Fruit fly (Drosophila melanogaster) S2 (cell line): ENCODE results near the gene Ptp10D.

Experiments
- CG8478 ChIP-seq: fragments of >200 bp; optimal IDR thresholded peaks from 2 replicates; lab custom pipeline; 2018
- CTCF ChIP-seq, 2 experiments: fragments of >200 bp; optimal IDR thresholded peaks; 2 replicates each; lab custom pipeline; 2018

dm6 chrX:11576540-11576939 is 45.3 kb upstream of the Ptp10D start, which contains the start of gene CG11695:
- TF ChIP-seq CTCF (optimal IDR thresholded peaks at IDR 0.05; lab: Kevin White, UChicago) (no peak), CG8478 (lab: Kevin White, UChicago) (no peak)
